Fruit fly (Drosophila melanogaster): ENCODE data around the gene Tango2.

The Tango2 gene

dm6 chrX:13649801-13650200 is 33.0 kb downstream of the Tango2 start:
- no peak for TF ChIP-seq Myc (optimal IDR thresholded peaks at IDR 0.05)
- no peak for TF ChIP-seq ttk (optimal IDR thresholded peaks at IDR 0.05)
- no peak for TF ChIP-seq psq (optimal IDR thresholded peaks at IDR 0.05)
- no peak for TF ChIP-seq Sin3A (optimal IDR thresholded peaks at IDR 0.05)
- TF ChIP-seq insv (optimal IDR thresholded peaks at IDR 0.05) = no peak
- TF ChIP-seq h (optimal IDR thresholded peaks at IDR 0.05) = no peak

dm6 chrX:13651170-13651569 is 34.4 kb downstream of the Tango2 start:
- TF ChIP-seq insv (optimal IDR thresholded peaks at IDR 0.05) (no peak), psq (optimal IDR thresholded peaks at IDR 0.05) (no peak), Myc (optimal IDR thresholded peaks at IDR 0.05) (no peak), h (optimal IDR thresholded peaks at IDR 0.05) (no peak), ttk (optimal IDR thresholded peaks at IDR 0.05) (no peak), Sin3A (optimal IDR thresholded peaks at IDR 0.05) (no peak)

- no peak for TF ChIP-seq ttk (optimal IDR thresholded peaks at IDR 0.05)
- TF ChIP-seq psq (optimal IDR thresholded peaks at IDR 0.05) = no peak
- TF ChIP-seq insv (optimal IDR thresholded peaks at IDR 0.05) = no peak
- TF ChIP-seq h (optimal IDR thresholded peaks at IDR 0.05) = no peak
- no peak for TF ChIP-seq Myc (optimal IDR thresholded peaks at IDR 0.05)
- TF ChIP-seq Sin3A (optimal IDR thresholded peaks at IDR 0.05) = no peak
Observed at dm6 chrX:13667656-13668055, 50.9 kb downstream of the Tango2 start, which contains the start of the genes DNAlig4 and CG11164. TSS of gene DNAlig4 (minus strand) at chrX:13667811. TSS of gene CG11164 (plus strand) at chrX:13668014.

All from Kc167 (cell line).